Worm (Caenorhabditis elegans): ENCODE results near the gene ech-4.

ce11 chrII:10778026-10778425 is 42.8 kb upstream of the ech-4 start, which contains the start of gene mpz-1:
- TF ChIP-seq F13C5.2 (tag; optimal IDR thresholded peaks at IDR 0.05) (no peak), ceh-36 (tag; optimal IDR thresholded peaks at IDR 0.05) (no peak), aly-1 (tag; optimal IDR thresholded peaks at IDR 0.05) (no peak), pes-1 (GFP tag; IDR thresholded peaks at IDR 0.05) (no peak), ama-1 (optimal IDR thresholded peaks at IDR 0.05) (no peak), tbx-37 (GFP tag; conservative IDR thresholded peaks at IDR 0.05) (no peak), tra-4 (tag; optimal IDR thresholded peaks at IDR 0.05) (no peak), hnd-1 (tag; optimal IDR thresholded peaks at IDR 0.05) (no peak), ceh-13 (GFP tag; optimal IDR thresholded peaks at IDR 0.05) (no peak), tbx-11 (GFP tag; IDR thresholded peaks at IDR 0.05) (no peak), sea-1 (GFP tag; conservative IDR thresholded peaks at IDR 0.05) (no peak)
